Worm (Caenorhabditis elegans): Measurements from ENCODE around the gene F49E2.2.

DNA sequence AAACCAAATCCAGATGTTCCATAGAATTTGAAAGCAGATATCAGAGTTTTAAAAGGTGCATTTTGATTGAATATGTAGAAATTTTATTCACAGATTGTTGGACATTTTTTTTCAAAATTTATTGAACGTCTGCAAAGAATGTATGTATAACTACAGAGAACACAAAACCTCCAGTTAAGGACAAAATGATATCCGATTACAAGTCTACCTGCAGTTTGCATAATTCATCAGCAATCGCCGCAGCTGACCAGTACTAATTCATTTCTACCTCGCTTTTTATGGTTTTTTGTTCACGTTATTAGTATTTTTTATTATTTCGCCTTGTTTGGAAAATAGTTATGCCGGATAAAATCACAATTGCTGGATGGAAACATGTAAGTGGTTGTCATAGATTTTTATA is 22.6 kb downstream of the F49E2.2 start, which contains the start of gene del-8:
- TF ChIP-seq W03F9.2 (tag; optimal IDR thresholded peaks at IDR 0.05) (no peak), him-1 (tag; optimal IDR thresholded peaks at IDR 0.05) (no peak), dao-5 (tag; optimal IDR thresholded peaks at IDR 0.05) (no peak)

Data from whole organism, L4/young adult.